Worm (Caenorhabditis elegans) whole organism, L3 larva: ENCODE measurements around the gene sqv-7.

ENCODE experiments used
- R02D3.7 ChIP-seq: fragments of 150-350 bp; optimal IDR thresholded peaks from 2 replicates; lab custom pipeline; 2014; ENCODE audit warnings: missing biosample characterization, missing genetic modification characterization
- ZK546.5 ChIP-seq: sonication (generic microtip); optimal IDR thresholded peaks from 2 replicates; lab custom pipeline; 2017; ENCODE audit warnings: missing biosample characterization, missing genetic modification characterization
- aly-2 ChIP-seq: fragments of 150-350 bp; optimal IDR thresholded peaks from 2 replicates; lab custom pipeline; 2014; ENCODE audit warnings: missing biosample characterization, missing genetic modification characterization
- ama-1 ChIP-seq: fragments of 150-350 bp; optimal IDR thresholded peaks from 2 replicates; lab custom pipeline; 2018
- ceh-16 ChIP-seq: sonication (generic microtip); optimal IDR thresholded peaks from 2 replicates; lab custom pipeline; 2017; ENCODE audit warnings: missing biosample characterization, missing genetic modification characterization
- ceh-28 ChIP-seq: fragments of 150-350 bp; optimal IDR thresholded peaks from 2 replicates; lab custom pipeline; 2014; ENCODE audit warnings: missing biosample characterization, missing genetic modification reagents, missing genetic modification characterization
- ceh-82 ChIP-seq: fragments of 150-350 bp; optimal IDR thresholded peaks from 2 replicates; lab custom pipeline; 2014; ENCODE audit warnings: missing biosample characterization, missing genetic modification characterization
- ceh-9 ChIP-seq: sonication (generic microtip); optimal IDR thresholded peaks from 2 replicates; lab custom pipeline; 2018; ENCODE audit warnings: missing biosample characterization, missing genetic modification characterization
- daf-12 ChIP-seq: fragments of 150-350 bp; optimal IDR thresholded peaks from 2 replicates; lab custom pipeline; 2014; ENCODE audit warnings: missing biosample characterization, missing genetic modification reagents, missing genetic modification characterization
- egl-27 ChIP-seq: sonication (generic microtip); optimal IDR thresholded peaks from 4 replicates; lab custom pipeline; 2017; ENCODE audit warnings: missing biosample characterization, missing genetic modification reagents, missing genetic modification characterization
- elt-1 ChIP-seq: fragments of 150-350 bp; optimal IDR thresholded peaks from 2 replicates; lab custom pipeline; 2014; ENCODE audit warnings: missing biosample characterization, missing genetic modification characterization
- elt-2 ChIP-seq: sonication (generic microtip); optimal IDR thresholded peaks from 2 replicates; lab custom pipeline; 2016; ENCODE audit warnings: missing genetic modification reagents, mild to moderate bottlenecking, missing genetic modification characterization, missing compliant biosample characterization
- elt-3 ChIP-seq, 3 experiments: fragments of 150-350 bp in 1 of 3; sonication (generic microtip) in 2 of 3; optimal IDR thresholded peaks; 2 replicates in 2 of 3; 4 replicates in 1 of 3; lab custom pipeline; 2014 to 2017; ENCODE audit warnings: missing biosample characterization in 3 of 3, missing genetic modification characterization in 3 of 3
- eor-1 ChIP-seq, 2 experiments: fragments of 150-350 bp; optimal IDR thresholded peaks; 2 replicates each; lab custom pipeline; 2014 to 2018; ENCODE audit warnings: missing biosample characterization in 2 of 2, missing genetic modification characterization in 2 of 2
- fkh-10 ChIP-seq: sonication (generic microtip); optimal IDR thresholded peaks from 2 replicates; lab custom pipeline; 2017; ENCODE audit warnings: missing biosample characterization, missing genetic modification reagents, missing genetic modification characterization
- fos-1 ChIP-seq: fragments of 150-350 bp; optimal IDR thresholded peaks from 2 replicates; lab custom pipeline; 2014; ENCODE audit warnings: missing biosample characterization, missing genetic modification characterization
- hmg-11 ChIP-seq: sonication (generic microtip); optimal IDR thresholded peaks from 2 replicates; lab custom pipeline; 2016; ENCODE audit warnings: missing genetic modification characterization, missing compliant biosample characterization
- jun-1 ChIP-seq: fragments of 150-350 bp; optimal IDR thresholded peaks from 2 replicates; lab custom pipeline; 2014; ENCODE audit warnings: missing biosample characterization, missing genetic modification reagents, missing genetic modification characterization
- lin-15B ChIP-seq: fragments of 150-350 bp; optimal IDR thresholded peaks from 2 replicates; lab custom pipeline; 2014; ENCODE audit warnings: missing biosample characterization, missing genetic modification characterization
- lin-39 ChIP-seq: fragments of 150-350 bp; optimal IDR thresholded peaks from 2 replicates; lab custom pipeline; 2018; ENCODE audit warnings: missing biosample characterization, missing genetic modification reagents, missing genetic modification characterization
- lsy-12 ChIP-seq: sonication (generic microtip); optimal IDR thresholded peaks from 2 replicates; lab custom pipeline; 2016; ENCODE audit warnings: mild to moderate bottlenecking, missing genetic modification characterization, missing compliant biosample characterization
- mdl-1 ChIP-seq: fragments of 150-350 bp; optimal IDR thresholded peaks from 2 replicates; lab custom pipeline; 2014; ENCODE audit warnings: missing biosample characterization, missing genetic modification characterization
- mml-1 ChIP-seq: fragments of 150-350 bp; sonication (generic microtip); optimal IDR thresholded peaks from 3 replicates; lab custom pipeline; 2014; ENCODE audit warnings: missing biosample characterization, missing genetic modification characterization
- nfya-1 ChIP-seq: sonication (generic microtip); optimal IDR thresholded peaks from 2 replicates; lab custom pipeline; 2017; ENCODE audit warnings: missing genetic modification characterization, mild to moderate bottlenecking, missing compliant biosample characterization, antibody characterized with exemption, moderate library complexity; ENCODE audit not compliant: insufficient read depth
- nhr-12 ChIP-seq: fragments of 150-350 bp; optimal IDR thresholded peaks from 2 replicates; lab custom pipeline; 2014; ENCODE audit warnings: missing biosample characterization, missing genetic modification characterization
- nhr-23 ChIP-seq: fragments of 150-350 bp; optimal IDR thresholded peaks from 2 replicates; lab custom pipeline; 2014; ENCODE audit warnings: missing biosample characterization, missing genetic modification reagents, missing genetic modification characterization
- nhr-237 ChIP-seq: fragments of 150-350 bp; optimal IDR thresholded peaks from 2 replicates; lab custom pipeline; 2014; ENCODE audit warnings: missing biosample characterization, missing genetic modification characterization
- nhr-25 ChIP-seq: sonication (generic microtip); optimal IDR thresholded peaks from 2 replicates; lab custom pipeline; 2017; ENCODE audit warnings: missing biosample characterization, missing genetic modification characterization
- nhr-43 ChIP-seq: sonication (generic microtip); optimal IDR thresholded peaks from 2 replicates; lab custom pipeline; 2016; ENCODE audit warnings: mild to moderate bottlenecking, missing genetic modification characterization, missing compliant biosample characterization; ENCODE audit not compliant: poor library complexity, severe bottlenecking
- nhr-67 ChIP-seq: fragments of 150-350 bp; optimal IDR thresholded peaks from 2 replicates; lab custom pipeline; 2014; ENCODE audit warnings: missing biosample characterization, missing genetic modification characterization
- nhr-77 ChIP-seq: fragments of 150-350 bp; optimal IDR thresholded peaks from 2 replicates; lab custom pipeline; 2014; ENCODE audit warnings: missing biosample characterization, missing genetic modification characterization
- pha-4 ChIP-seq: fragments of 150-350 bp; optimal IDR thresholded peaks from 2 replicates; lab custom pipeline; 2014; ENCODE audit warnings: missing biosample characterization, missing genetic modification reagents, missing genetic modification characterization
- pqm-1 ChIP-seq: fragments of 150-350 bp; optimal IDR thresholded peaks from 2 replicates; lab custom pipeline; 2017; ENCODE audit warnings: missing biosample characterization, missing genetic modification characterization, inconsistent platforms
- sea-2 ChIP-seq: fragments of 150-350 bp; sonication (generic microtip); optimal IDR thresholded peaks from 4 replicates; lab custom pipeline; 2014; ENCODE audit warnings: missing biosample characterization, missing genetic modification reagents, missing genetic modification characterization
- skn-1 ChIP-seq: fragments of 150-350 bp; optimal IDR thresholded peaks from 2 replicates; lab custom pipeline; 2014; ENCODE audit warnings: missing biosample characterization, missing genetic modification characterization
- snpc-4 ChIP-seq: fragments of 150-350 bp; optimal IDR thresholded peaks from 2 replicates; lab custom pipeline; 2014; ENCODE audit warnings: missing biosample characterization, missing genetic modification characterization
- tbx-2 ChIP-seq: sonication (generic microtip); optimal IDR thresholded peaks from 2 replicates; lab custom pipeline; 2016; ENCODE audit warnings: mild to moderate bottlenecking, missing genetic modification characterization, missing compliant biosample characterization
- unc-39 ChIP-seq: sonication (generic microtip); optimal IDR thresholded peaks from 4 replicates; lab custom pipeline; 2017; ENCODE audit warnings: missing biosample characterization, missing genetic modification characterization
- unc-62 ChIP-seq: fragments of 150-350 bp; sonication (generic microtip); optimal IDR thresholded peaks from 4 replicates; lab custom pipeline; 2014; ENCODE audit warnings: missing biosample characterization, missing genetic modification reagents, missing genetic modification characterization
- ztf-11 ChIP-seq: fragments of 150-350 bp; optimal IDR thresholded peaks from 2 replicates; lab custom pipeline; 2014; ENCODE audit warnings: missing biosample characterization, missing genetic modification characterization
- ztf-4 ChIP-seq: fragments of 150-350 bp; optimal IDR thresholded peaks from 2 replicates; lab custom pipeline; 2014; ENCODE audit warnings: missing biosample characterization, missing genetic modification characterization

The sqv-7 gene

ce11 chrII:6974011-6974410, 38.5 kb downstream of the sqv-7 start (continued):
- no peak for TF ChIP-seq ztf-11
- no peak for TF ChIP-seq nhr-237 (tag; lab: Kevin White, UChicago)
- TF ChIP-seq ceh-28 (tag; lab: Kevin White, UChicago), result no peak
- TF ChIP-seq pqm-1 (tag; lab: Kevin White, UChicago), result no peak
- TF ChIP-seq fos-1 (tag; lab: Kevin White, UChicago), result no peak
- no peak for TF ChIP-seq nhr-12
- TF ChIP-seq elt-1 (tag; lab: Kevin White, UChicago), result no peak
- TF ChIP-seq mml-1 (tag; lab: Kevin White, UChicago), result no peak
- no peak for TF ChIP-seq nhr-67 (tag; lab: Kevin White, UChicago)
- no peak for TF ChIP-seq fkh-10 (GFP tag; lab: Kevin White, UChicago)
- no peak for TF ChIP-seq nhr-77
- TF ChIP-seq daf-12 (tag; lab: Kevin White, UChicago), result no peak
- TF ChIP-seq snpc-4 (tag; lab: Kevin White, UChicago), result peak; percentile 48
- TF ChIP-seq ZK546.5 (tag; lab: Kevin White, UChicago), result no peak
- TF ChIP-seq ama-1, result no peak
- peak; percentile 35 for TF ChIP-seq R02D3.7
- TF ChIP-seq, all 47 proteins: peak for 8

- no peak for TF ChIP-seq mdl-1 (tag; lab: Kevin White, UChicago)
- TF ChIP-seq eor-1 (tag; optimal IDR thresholded peaks at IDR 0.05; lab: Kevin White, UChicago), result no peak
- TF ChIP-seq daf-12 (tag; lab: Kevin White, UChicago), result no peak
- no peak for TF ChIP-seq elt-1 (tag; lab: Kevin White, UChicago)
- no peak for TF ChIP-seq unc-39 (tag; lab: Kevin White, UChicago)
- no peak for TF ChIP-seq nhr-43 (tag; lab: Kevin White, UChicago)
- TF ChIP-seq fos-1 (tag; lab: Kevin White, UChicago), result no peak
- no peak for TF ChIP-seq nhr-25 (tag; lab: Kevin White, UChicago)
- no peak for TF ChIP-seq nhr-77
- no peak for TF ChIP-seq mml-1 (tag; lab: Kevin White, UChicago)
- no peak for TF ChIP-seq nhr-23
- no peak for TF ChIP-seq nhr-67 (tag; lab: Kevin White, UChicago)
- no peak for TF ChIP-seq jun-1 (tag; lab: Kevin White, UChicago)
- no peak for TF ChIP-seq ama-1
- no peak for TF ChIP-seq unc-62 (GFP tag; lab: Kevin White, UChicago)
- no peak for TF ChIP-seq ceh-16 (tag; lab: Kevin White, UChicago)
- no peak for TF ChIP-seq ceh-9 (tag; lab: Kevin White, UChicago)
These were observed 39.0 kb downstream of the sqv-7 start, which contains the start of gene sod-1 for ce11 chrII:6973501-6973900. Gene sod-1, minus strand, starts transcription at chrII:6973887.

DNA sequence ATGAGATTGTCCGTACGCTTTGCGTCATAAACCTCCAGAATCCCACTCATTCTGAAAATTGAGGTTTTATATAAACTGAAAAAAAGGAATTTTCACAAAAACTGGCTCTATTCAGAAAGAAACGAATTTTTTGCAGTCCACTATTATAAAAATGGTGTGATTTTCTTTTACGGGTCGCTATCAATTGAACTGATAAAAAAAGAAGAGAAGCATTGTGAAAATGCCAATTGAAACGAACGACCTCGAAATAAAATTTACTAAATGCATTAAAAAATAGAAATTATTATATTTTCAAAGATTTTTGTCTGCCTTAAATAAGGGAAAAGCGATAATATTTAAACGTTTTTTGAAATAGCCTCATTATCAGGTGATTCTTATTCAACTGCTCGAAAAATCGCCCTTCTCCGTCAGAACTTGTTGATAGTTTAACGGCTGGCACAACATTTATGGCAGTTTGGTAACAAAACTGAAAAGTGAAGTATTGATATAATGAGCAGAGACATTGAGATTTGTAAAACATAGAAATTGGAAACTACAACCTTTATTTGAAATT, 40.2 kb downstream of the sqv-7 start, which contains the start of gene art-1:
Gene art-1, minus strand, starts transcription at position 51 of the 553 bp plus-strand sequence.
- TF ChIP-seq egl-27, result no peak
- no peak for TF ChIP-seq elt-1 (tag; lab: Kevin White, UChicago)
- no peak for TF ChIP-seq sea-2 (GFP tag; lab: Kevin White, UChicago)
- TF ChIP-seq ama-1, result peak; percentile 2
- peak; percentile 47 for TF ChIP-seq elt-2 (tag; lab: Kevin White, UChicago)
- peak; percentile 31 for TF ChIP-seq pha-4 (tag; lab: Kevin White, UChicago)

DNA sequence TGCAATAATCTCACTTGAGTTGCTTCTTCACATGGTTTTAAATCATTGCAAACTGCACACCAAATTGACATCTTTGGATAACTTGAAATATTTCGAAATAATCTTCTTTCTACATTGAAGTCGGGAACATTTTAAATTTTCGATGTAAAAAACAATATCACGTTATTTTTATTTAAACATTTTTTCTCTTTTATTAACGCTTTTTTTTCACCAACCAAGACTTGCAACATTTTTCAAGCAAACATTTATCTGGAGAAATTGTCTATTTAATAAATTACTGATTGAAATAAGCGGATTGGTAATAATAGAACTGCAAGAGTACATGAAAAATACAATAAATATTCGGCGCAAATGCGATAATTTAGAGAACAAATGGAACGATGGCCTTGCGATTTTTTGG, 42.0 kb downstream of the sqv-7 start, which contains the start of gene C15F1.5:
Gene C15F1.5, minus strand, starts transcription at position 101 of the 400 bp plus-strand sequence.
- TF ChIP-seq lin-15B (tag; lab: Kevin White, UChicago), result no peak
- TF ChIP-seq elt-2 (tag; lab: Kevin White, UChicago), result no peak
- TF ChIP-seq skn-1, result no peak
- TF ChIP-seq aly-2 (tag; lab: Kevin White, UChicago), result no peak
- TF ChIP-seq lin-39, result no peak
- TF ChIP-seq, all 47 proteins: peak for 0

- TF ChIP-seq ceh-9 (tag; lab: Kevin White, UChicago), result no peak
- no peak for TF ChIP-seq elt-1 (tag; lab: Kevin White, UChicago)
- TF ChIP-seq pha-4 (tag; lab: Kevin White, UChicago), result peak; percentile 39
- no peak for TF ChIP-seq nhr-237 (tag; lab: Kevin White, UChicago)
- peak; percentile 97 for TF ChIP-seq ama-1
- TF ChIP-seq fkh-10 (GFP tag; lab: Kevin White, UChicago), result no peak
- TF ChIP-seq elt-2 (tag; lab: Kevin White, UChicago), result peak; percentile 23
- peak; percentile 83 for TF ChIP-seq R02D3.7
- TF ChIP-seq nhr-23, result peak; percentile 49
- TF ChIP-seq skn-1, result no peak
- TF ChIP-seq tbx-2, result peak; percentile 48
- TF ChIP-seq lin-39, result peak; percentile 81
- peak; percentile 5 for TF ChIP-seq daf-12 (tag; lab: Kevin White, UChicago)
- peak in 1 of 3 experiments; percentile 25 for TF ChIP-seq elt-3 (tag; optimal IDR thresholded peaks at IDR 0.05; lab: Kevin White, UChicago)
- no peak for TF ChIP-seq ztf-4 (tag; lab: Kevin White, UChicago)
- TF ChIP-seq jun-1 (tag; lab: Kevin White, UChicago), result peak; percentile 3
- TF ChIP-seq nfya-1 (tag; lab: Kevin White, UChicago), result peak; percentile 66
- peak; percentile 73 for TF ChIP-seq nhr-77
- peak; percentile 61 for TF ChIP-seq ceh-28 (tag; lab: Kevin White, UChicago)
- TF ChIP-seq ceh-82 (tag; lab: Kevin White, UChicago), result peak; percentile 48
- TF ChIP-seq hmg-11, result peak; percentile 5
- peak; percentile 65 for TF ChIP-seq lin-15B (tag; lab: Kevin White, UChicago)
- peak; percentile 67 for TF ChIP-seq nhr-25 (tag; lab: Kevin White, UChicago)
- peak; percentile 99 for TF ChIP-seq snpc-4 (tag; lab: Kevin White, UChicago)
- peak; percentile 72 for TF ChIP-seq lsy-12 (tag; lab: Kevin White, UChicago)
- peak; percentile 44 for TF ChIP-seq pqm-1 (tag; lab: Kevin White, UChicago)
These were observed 44.3 kb downstream of the sqv-7 start for ce11 chrII:6968191-6968675.
